Fruit fly (Drosophila melanogaster) whole organism, embryonic: ENCODE measurements around the gene CG3740.

ENCODE experiments used
- Bdp1 ChIP-seq: fragments of 200-800 bp; sonication (Bioruptor generic); optimal IDR thresholded peaks from 3 replicates; lab custom pipeline; 2016; ENCODE audit warnings: missing biosample characterization, missing genetic modification characterization
- CG13287 ChIP-seq: fragments of 200-800 bp; sonication (Bioruptor generic); IDR thresholded peaks from 2 replicates; pipeline ENCODE4 v1.3.6; 2022; ENCODE audit warnings: missing biosample characterization, missing genetic modification characterization; ENCODE audit not compliant: partially characterized antibody
- CG17186 ChIP-seq: fragments of 200-800 bp; sonication (Bioruptor generic); optimal IDR thresholded peaks from 3 replicates; lab custom pipeline; 2017; ENCODE audit warnings: missing biosample characterization, missing genetic modification reagents, missing genetic modification characterization
- CG17568 ChIP-seq: fragments of 200-800 bp; sonication (Bioruptor generic); optimal IDR thresholded peaks from 2 replicates; lab custom pipeline; 2018; ENCODE audit warnings: missing biosample characterization, mild to moderate bottlenecking, missing genetic modification characterization, moderate library complexity
- CG18764 ChIP-seq: fragments of 200-800 bp; sonication (Bioruptor generic); optimal IDR thresholded peaks from 3 replicates; lab custom pipeline; 2016; ENCODE audit warnings: missing biosample characterization, missing genetic modification characterization
- CG7271 ChIP-seq: fragments of 200-800 bp; sonication (Bioruptor generic); optimal IDR thresholded peaks from 2 replicates; lab custom pipeline; 2018; ENCODE audit warnings: missing biosample characterization, mild to moderate bottlenecking, missing genetic modification characterization, moderate library complexity
- CG7963 ChIP-seq: fragments of 200-800 bp; sonication (Bioruptor generic); IDR thresholded peaks from 3 replicates; pipeline ENCODE4 v1.3.6; 2022; ENCODE audit warnings: missing biosample characterization, missing genetic modification characterization; ENCODE audit not compliant: partially characterized antibody
- CG8089 ChIP-seq: fragments of 200-800 bp; sonication (Bioruptor generic); optimal IDR thresholded peaks from 3 replicates; lab custom pipeline; 2016; ENCODE audit warnings: missing biosample characterization, missing genetic modification characterization
- CG8478 ChIP-seq: fragments of >200 bp; optimal IDR thresholded peaks from 2 replicates; lab custom pipeline; 2018
- Gug ChIP-seq: fragments of 200-800 bp; sonication (Bioruptor generic); IDR thresholded peaks from 4 replicates; pipeline ENCODE4 v1.3.6; 2022; ENCODE audit warnings: missing biosample characterization, missing genetic modification characterization
- NC2β ChIP-seq: fragments of 200-800 bp; sonication (Bioruptor generic); optimal IDR thresholded peaks from 2 replicates; lab custom pipeline; 2016; ENCODE audit warnings: missing biosample characterization, missing genetic modification characterization
- Oli ChIP-seq: fragments of 200-800 bp; sonication (Bioruptor generic); optimal IDR thresholded peaks from 2 replicates; lab custom pipeline; 2018; ENCODE audit warnings: missing biosample characterization, mild to moderate bottlenecking, missing genetic modification characterization, moderate library complexity
- Xbp1 ChIP-seq: fragments of 200-800 bp; sonication (Bioruptor generic); optimal IDR thresholded peaks from 3 replicates; lab custom pipeline; 2016; ENCODE audit warnings: missing biosample characterization, mild to moderate bottlenecking, missing genetic modification characterization
- unc-4 ChIP-seq: fragments of 200-800 bp; sonication (Bioruptor generic); IDR thresholded peaks from 2 replicates; pipeline ENCODE4 v1.3.6; 2022; ENCODE audit warnings: missing biosample characterization, missing genetic modification characterization; ENCODE audit not compliant: partially characterized antibody

DNA sequence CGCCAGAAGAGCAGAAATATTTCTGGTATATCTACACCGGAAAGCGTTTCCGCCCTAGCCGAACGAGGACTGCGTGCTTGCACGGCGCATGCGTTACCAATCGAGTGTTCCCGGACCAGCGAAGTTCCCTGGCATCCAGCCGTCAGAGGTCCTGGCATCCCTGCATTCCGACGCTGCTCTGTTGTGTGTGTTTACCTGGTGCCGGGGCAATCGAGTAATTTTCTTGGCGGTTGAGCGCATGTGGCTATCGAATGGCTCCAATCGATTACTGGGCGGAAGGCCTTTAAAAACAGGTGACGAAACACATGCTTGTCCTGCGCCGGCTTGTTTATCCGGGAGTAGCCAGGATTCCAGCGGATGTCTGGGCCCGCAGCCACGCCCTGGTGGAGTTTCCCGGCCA, 23.5 kb upstream of the CG3740 start, which contains the start of gene CG32809:
- TF ChIP-seq Oli (no peak), unc-4 (GFP tag; lab: Robert Waterston, UW) (no peak), CG18764 (GFP tag; lab: Kevin White, UChicago) (no peak), Gug (GFP tag; lab: Robert Waterston, UW) (no peak), CG8478 (no peak), Xbp1 (GFP tag; lab: Kevin White, UChicago) (no peak), Bdp1 (no peak), CG7271 (no peak), CG17568 (GFP tag; lab: Kevin White, UChicago) (no peak), CG17186 (GFP tag; lab: Kevin White, UChicago) (peak; percentile 11), CG7963 (GFP tag; lab: Robert Waterston, UW) (0 out of 3 replicates have a peak, but pooled peaks have one; percentile 26), NC2β (no peak), CG8089 (no peak), CG13287 (GFP tag; lab: Robert Waterston, UW) (peak; percentile 17; the same call in 1 of the 2 replicates)
